Worm (Caenorhabditis elegans) whole organism, L4 larva: ENCODE data around the gene npr-13.

Experiments used
- R02D3.7 ChIP-seq: fragments of 150-350 bp; sonication (generic microtip); optimal IDR thresholded peaks from 3 replicates; lab custom pipeline; 2014; ENCODE audit warnings: missing biosample characterization, missing genetic modification characterization
- aly-2 ChIP-seq: sonication (generic microtip); optimal IDR thresholded peaks from 2 replicates; lab custom pipeline; 2018; ENCODE audit warnings: missing biosample characterization, missing genetic modification characterization
- ama-1 ChIP-seq: fragments of 150-350 bp; optimal IDR thresholded peaks from 2 replicates; lab custom pipeline; 2014; ENCODE audit warnings: inconsistent platforms, mixed read lengths
- ceh-44 ChIP-seq: fragments of 200-800 bp; sonication (Bioruptor generic); IDR thresholded peaks from 2 replicates; pipeline ENCODE4 v1.3.6; 2022; ENCODE audit warnings: missing genetic modification reagents, missing genetic modification characterization, missing compliant biosample characterization
- cey-2 ChIP-seq: sonication (generic microtip); optimal IDR thresholded peaks from 3 replicates; lab custom pipeline; 2017; ENCODE audit warnings: missing genetic modification characterization, mild to moderate bottlenecking, missing compliant biosample characterization, antibody characterized with exemption, borderline replicate concordance; ENCODE audit not compliant: insufficient read depth
- lsy-2 ChIP-seq, 2 experiments: fragments of 150-350 bp in 1 of 2; sonication (generic microtip) in 1 of 2; optimal IDR thresholded peaks; 2 replicates each; lab custom pipeline; 2014 to 2017; ENCODE audit warnings: missing biosample characterization in 2 of 2, missing genetic modification characterization in 2 of 2
- nhr-25 ChIP-seq: sonication (generic microtip); optimal IDR thresholded peaks from 2 replicates; lab custom pipeline; 2017; ENCODE audit warnings: missing genetic modification characterization, mild to moderate bottlenecking, missing compliant biosample characterization, antibody characterized with exemption, moderate library complexity, borderline replicate concordance; ENCODE audit not compliant: insufficient read depth
- nhr-76 ChIP-seq: fragments of 150-350 bp; optimal IDR thresholded peaks from 2 replicates; lab custom pipeline; 2014; ENCODE audit warnings: missing biosample characterization, missing genetic modification characterization
- pha-4 ChIP-seq, 2 experiments: fragments of 150-350 bp in 1 of 2; fragments of 200-800 bp in 1 of 2; sonication (Bioruptor generic) in 1 of 2; IDR thresholded peaks in 1 of 2; optimal IDR thresholded peaks in 1 of 2; 2 replicates each; pipeline versions ENCODE4 v1.3.6 to Lab custom; 2014 to 2022; ENCODE audit warnings: missing genetic modification characterization in 2 of 2, missing genetic modification reagents in 2 of 2, missing biosample characterization in 1 of 2, missing compliant biosample characterization in 1 of 2
- skn-1 ChIP-seq: fragments of 150-350 bp; optimal IDR thresholded peaks from 2 replicates; lab custom pipeline; 2014; ENCODE audit warnings: missing biosample characterization, missing genetic modification characterization
- spr-3 ChIP-seq: fragments of 200-800 bp; sonication (Bioruptor generic); optimal IDR thresholded peaks from 2 replicates; lab custom pipeline; 2018; ENCODE audit warnings: mild to moderate bottlenecking, missing genetic modification characterization, missing compliant biosample characterization

ce11 chrV:14868181-14868580 lies 9.8 kb upstream of the npr-13 start, which contains the start of gene gcy-14:
- TF ChIP-seq lsy-2 (tag; optimal IDR thresholded peaks at IDR 0.05; lab: Kevin White, UChicago) (no peak), spr-3 (GFP tag; lab: Kevin White, UChicago) (no peak), nhr-25 (tag; lab: Kevin White, UChicago) (no peak), nhr-76 (tag; lab: Kevin White, UChicago) (no peak), cey-2 (tag; lab: Kevin White, UChicago) (no peak), pha-4 (GFP tag; IDR thresholded peaks at IDR 0.05; lab: Robert Waterston, UW) (no peak), pha-4 (tag; optimal IDR thresholded peaks at IDR 0.05; lab: Kevin White, UChicago) (no peak), R02D3.7 (no peak), ama-1 (lab: Kevin White, UChicago) (no peak), skn-1 (tag; lab: Kevin White, UChicago) (no peak), ceh-44 (GFP tag; lab: Robert Waterston, UW) (no peak), aly-2 (no peak)
